Worm (Caenorhabditis elegans) whole organism, mixed stage, embryonic: ENCODE measurements around the gene F55C12.19.

ENCODE experiments used
- ces-1 ChIP-seq: fragments of 150-350 bp; optimal IDR thresholded peaks from 2 replicates; lab custom pipeline; 2014; ENCODE audit warnings: missing biosample characterization, missing genetic modification reagents, missing genetic modification characterization
- drap-1 ChIP-seq: fragments of 200-800 bp; sonication (Bioruptor generic); optimal IDR thresholded peaks from 3 replicates; lab custom pipeline; 2018; ENCODE audit warnings: mild to moderate bottlenecking, missing genetic modification characterization, missing compliant biosample characterization
- elt-3 ChIP-seq: fragments of 150-350 bp; optimal IDR thresholded peaks from 2 replicates; lab custom pipeline; 2014; ENCODE audit warnings: missing biosample characterization, missing genetic modification characterization
- lin-13 ChIP-seq: fragments of 150-350 bp; optimal IDR thresholded peaks from 2 replicates; lab custom pipeline; 2014; ENCODE audit warnings: missing biosample characterization, missing genetic modification characterization
- mab-5 ChIP-seq: fragments of 150-350 bp; optimal IDR thresholded peaks from 2 replicates; lab custom pipeline; 2014; ENCODE audit warnings: missing biosample characterization, missing genetic modification characterization
- nhr-237 ChIP-seq: fragments of 150-350 bp; optimal IDR thresholded peaks from 2 replicates; lab custom pipeline; 2014; ENCODE audit warnings: missing biosample characterization, missing genetic modification characterization
- nhr-28 ChIP-seq: fragments of 150-350 bp; optimal IDR thresholded peaks from 2 replicates; lab custom pipeline; 2014; ENCODE audit warnings: missing biosample characterization, missing genetic modification characterization
- sem-2 ChIP-seq: fragments of 200-800 bp; sonication (Bioruptor generic); optimal IDR thresholded peaks from 2 replicates; lab custom pipeline; 2018; ENCODE audit warnings: mild to moderate bottlenecking, missing genetic modification characterization, missing compliant biosample characterization
- unc-39 ChIP-seq: fragments of 150-350 bp; optimal IDR thresholded peaks from 2 replicates; lab custom pipeline; 2014; ENCODE audit warnings: missing biosample characterization, missing genetic modification characterization
- ztf-11 ChIP-seq: fragments of 150-350 bp; optimal IDR thresholded peaks from 2 replicates; lab custom pipeline; 2014; ENCODE audit warnings: missing biosample characterization, missing genetic modification characterization

- no peak for TF ChIP-seq mab-5 (tag; lab: Kevin White, UChicago)
- no peak for TF ChIP-seq nhr-28
- TF ChIP-seq ces-1 (GFP tag; lab: Kevin White, UChicago): peak; percentile 36
- no peak for TF ChIP-seq unc-39 (tag; lab: Kevin White, UChicago)
- TF ChIP-seq elt-3 (tag; lab: Kevin White, UChicago): no peak
- no peak for TF ChIP-seq ztf-11 (tag; lab: Kevin White, UChicago)
- TF ChIP-seq sem-2: no peak
- TF ChIP-seq lin-13 (tag; lab: Kevin White, UChicago): no peak
- TF ChIP-seq nhr-237 (tag; lab: Kevin White, UChicago): no peak
- TF ChIP-seq drap-1 (GFP tag; lab: Kevin White, UChicago): no peak
Measured at ce11 chrII:5871508-5871907, 5.6 kb downstream of the F55C12.19 start.
